Worm (Caenorhabditis elegans): Measurements from ENCODE around the gene C27H6.9.

C27H6.9 gene

DNA sequence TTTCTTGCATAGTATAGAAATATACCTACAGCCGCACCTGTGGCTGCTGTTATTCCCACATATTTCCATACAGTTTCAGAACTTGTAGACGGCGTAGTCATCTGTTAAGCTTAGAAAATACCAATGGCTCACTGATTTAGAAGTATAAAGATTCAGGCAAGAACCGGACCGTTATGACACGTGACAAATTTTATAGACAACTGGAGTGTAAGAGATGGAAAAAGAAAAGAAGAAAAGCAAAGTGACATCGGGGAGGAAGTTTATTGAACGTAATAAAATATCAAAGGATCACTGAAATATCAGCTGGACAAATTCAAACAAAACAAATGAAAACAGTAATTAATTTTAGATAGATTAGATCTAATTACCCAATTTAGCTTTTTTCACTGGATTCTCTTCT is 3.5 kb downstream of the C27H6.9 start, which contains the start of gene rmd-2:
Gene rmd-2, minus strand, starts transcription at position 101 of the 400 bp plus-strand sequence.
- TF ChIP-seq elt-3 (tag; optimal IDR thresholded peaks at IDR 0.05) (no peak), ZK546.5 (tag; optimal IDR thresholded peaks at IDR 0.05) (no peak), ceh-82 (tag; optimal IDR thresholded peaks at IDR 0.05) (no peak), ztf-1 (GFP tag; conservative IDR thresholded peaks at IDR 0.05) (no peak), nhr-129 (tag; optimal IDR thresholded peaks at IDR 0.05) (peak; percentile 1)

DNA sequence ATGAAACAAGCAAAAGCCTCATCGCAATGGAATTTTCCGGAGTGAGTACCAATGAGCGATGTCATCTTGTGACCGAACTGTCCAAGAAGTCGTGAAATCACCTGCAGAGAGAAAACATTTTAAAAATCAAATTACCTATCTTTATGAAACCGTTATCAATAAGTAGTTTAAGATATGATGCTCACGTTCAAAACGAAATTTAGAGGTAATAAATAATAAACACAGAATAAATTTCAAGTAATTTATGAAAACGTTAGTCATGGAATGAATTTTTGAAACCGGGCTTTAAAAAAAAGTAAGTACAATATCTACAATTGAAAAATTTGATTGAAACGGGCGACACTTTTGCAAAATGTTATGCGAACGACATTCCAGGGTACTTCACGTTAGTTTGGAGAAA is 5.0 kb downstream of the C27H6.9 start, which contains the start of gene C27H6.8:
Gene C27H6.8, minus strand, starts transcription at position 101 of the 400 bp plus-strand sequence.
- TF ChIP-seq mab-5 (tag; optimal IDR thresholded peaks at IDR 0.05) (no peak), nhr-237 (tag; optimal IDR thresholded peaks at IDR 0.05) (no peak), aly-2 (tag; optimal IDR thresholded peaks at IDR 0.05) (no peak), ceh-16 (tag; optimal IDR thresholded peaks at IDR 0.05) (no peak), elt-1 (tag; optimal IDR thresholded peaks at IDR 0.05) (no peak), gmeb-1 (tag; optimal IDR thresholded peaks at IDR 0.05) (no peak), sma-3 (GFP tag; optimal IDR thresholded peaks at IDR 0.05) (no peak), peb-1 (tag; optimal IDR thresholded peaks at IDR 0.05) (no peak), nhr-11 (tag; optimal IDR thresholded peaks at IDR 0.05) (no peak), egl-27 (tag; optimal IDR thresholded peaks at IDR 0.05) (no peak), nhr-6 (tag; optimal IDR thresholded peaks at IDR 0.05) (no peak), C34F6.9 (tag; optimal IDR thresholded peaks at IDR 0.05) (no peak), mbf-1 (tag; optimal IDR thresholded peaks at IDR 0.05) (no peak), nhr-10 (tag; optimal IDR thresholded peaks at IDR 0.05) (no peak), R02D3.7 (tag; optimal IDR thresholded peaks at IDR 0.05) (no peak), skn-1 (tag; optimal IDR thresholded peaks at IDR 0.05) (no peak), fos-1 (tag; optimal IDR thresholded peaks at IDR 0.05) (no peak)

DNA sequence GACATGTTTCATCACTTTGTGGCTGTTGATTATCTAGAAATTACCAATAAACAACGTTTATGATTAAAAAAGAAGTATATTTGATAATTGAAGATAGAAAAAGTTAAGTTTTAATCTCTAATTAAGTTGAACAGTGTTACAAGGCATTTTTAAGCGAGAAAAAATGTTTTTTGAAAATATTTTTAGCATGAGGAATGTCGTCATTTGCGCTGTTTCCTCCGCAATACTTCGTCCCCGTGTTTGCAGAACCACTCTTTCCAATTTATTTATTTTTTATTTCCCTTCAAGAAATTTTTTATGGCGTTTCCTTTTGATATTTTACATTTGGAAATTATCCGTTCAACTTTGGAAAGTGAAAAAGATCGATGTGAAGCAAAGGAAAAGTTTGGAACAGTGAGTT is 8.9 kb downstream of the C27H6.9 start, which contains the start of the genes rde-1 and trpp-6:
Gene rde-1, minus strand, starts transcription at position 33 of the 400 bp plus-strand sequence.
Gene trpp-6, plus strand, starts transcription at position 286 of the 400 bp plus-strand sequence.
- TF ChIP-seq nhr-21 (tag; optimal IDR thresholded peaks at IDR 0.05), result no peak
- TF ChIP-seq gmeb-1 (tag; optimal IDR thresholded peaks at IDR 0.05), result peak; percentile 15
- peak; percentile 35 for TF ChIP-seq C34F6.9 (tag; optimal IDR thresholded peaks at IDR 0.05)
- TF ChIP-seq unc-55 (GFP tag; optimal IDR thresholded peaks at IDR 0.05), result peak; percentile 55
- no peak for TF ChIP-seq nhr-23 (tag; optimal IDR thresholded peaks at IDR 0.05)
- no peak for TF ChIP-seq unc-39 (tag; optimal IDR thresholded peaks at IDR 0.05)
- no peak for TF ChIP-seq fos-1 (tag; optimal IDR thresholded peaks at IDR 0.05)

DNA sequence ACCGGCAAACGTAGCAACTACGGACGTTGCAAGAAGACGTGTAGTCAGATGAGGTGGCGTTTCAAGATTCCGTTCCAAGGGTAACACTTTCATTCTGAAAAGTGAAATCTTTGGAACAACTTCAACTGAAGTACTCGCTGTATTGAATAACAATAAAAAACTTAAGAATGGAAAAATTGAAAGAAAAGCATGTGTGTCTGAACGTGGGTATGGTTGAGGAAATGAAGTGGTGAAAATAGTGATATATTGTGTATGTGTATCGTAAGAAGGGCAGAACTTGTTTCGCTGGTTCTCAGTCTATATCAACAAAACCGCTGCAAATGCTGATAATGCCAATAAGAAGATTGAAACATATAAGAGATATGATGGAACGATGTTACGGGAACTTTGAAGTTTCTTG is 13.1 kb downstream of the C27H6.9 start, which contains the start of gene K08H10.6:
Gene K08H10.6, minus strand, starts transcription at position 101 of the 400 bp plus-strand sequence.
- TF ChIP-seq nhr-11 (tag; optimal IDR thresholded peaks at IDR 0.05), result no peak
- no peak for TF ChIP-seq Y55F3AM.14 (GFP tag; optimal IDR thresholded peaks at IDR 0.05)
- TF ChIP-seq nhr-21 (tag; optimal IDR thresholded peaks at IDR 0.05), result no peak
- no peak for TF ChIP-seq unc-62 (GFP tag; optimal IDR thresholded peaks at IDR 0.05)
- no peak for TF ChIP-seq ceh-16 (tag; optimal IDR thresholded peaks at IDR 0.05)
- TF ChIP-seq nhr-10 (tag; optimal IDR thresholded peaks at IDR 0.05), result no peak
- no peak for TF ChIP-seq nhr-6 (tag; optimal IDR thresholded peaks at IDR 0.05)
- no peak for TF ChIP-seq lin-11 (tag; optimal IDR thresholded peaks at IDR 0.05)
- no peak for TF ChIP-seq mbf-1 (tag; optimal IDR thresholded peaks at IDR 0.05)
- TF ChIP-seq alr-1 (tag; optimal IDR thresholded peaks at IDR 0.05), result no peak
- TF ChIP-seq crh-2 (tag; optimal IDR thresholded peaks at IDR 0.05), result no peak
- TF ChIP-seq dmd-4 (tag; optimal IDR thresholded peaks at IDR 0.05), result no peak
- no peak for TF ChIP-seq ceh-82 (tag; optimal IDR thresholded peaks at IDR 0.05)
- TF ChIP-seq aly-2 (tag; optimal IDR thresholded peaks at IDR 0.05), result no peak
- no peak for TF ChIP-seq nhr-12 (tag; optimal IDR thresholded peaks at IDR 0.05)
- TF ChIP-seq unc-55 (GFP tag; optimal IDR thresholded peaks at IDR 0.05), result no peak
- TF ChIP-seq mdl-1 (tag; optimal IDR thresholded peaks at IDR 0.05), result no peak
- no peak for TF ChIP-seq ztf-1 (GFP tag; conservative IDR thresholded peaks at IDR 0.05)

DNA sequence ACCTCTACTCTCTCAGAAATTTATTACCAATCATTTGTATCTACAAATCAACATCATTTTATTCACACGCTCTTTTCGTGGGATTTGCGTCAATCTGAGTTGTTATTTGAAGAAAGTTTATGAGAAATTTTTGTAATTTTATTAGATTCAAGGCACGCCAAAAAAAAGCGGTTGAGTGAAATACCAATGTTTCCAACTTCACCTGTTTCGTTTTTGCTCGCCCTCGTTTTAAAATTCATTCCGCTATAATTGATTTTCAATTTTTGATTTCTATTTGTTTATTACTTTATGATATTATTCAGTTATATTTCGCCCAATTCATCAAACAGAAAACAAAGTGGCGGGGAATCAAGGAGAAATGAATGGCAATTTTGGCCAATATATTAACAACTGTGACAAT is 18.1 kb downstream of the C27H6.9 start, which contains the start of gene K08H10.10:
Gene K08H10.10, plus strand, starts transcription at position 301 of the 400 bp plus-strand sequence.
- TF ChIP-seq unc-39 (tag; optimal IDR thresholded peaks at IDR 0.05) (no peak), nhr-23 (tag; optimal IDR thresholded peaks at IDR 0.05) (no peak)

Data from whole organism, L2 larva.